Worm (Caenorhabditis elegans) whole organism, young adult: Measurements from ENCODE around the gene Y57E12B.4.

Experiments used
- F57A8.1 ChIP-seq: fragments of 200-800 bp; sonication (Bioruptor generic); optimal IDR thresholded peaks from 2 replicates; lab custom pipeline; 2018; ENCODE audit warnings: mild to moderate bottlenecking, missing genetic modification characterization, moderate library complexity, missing compliant biosample characterization
- Y53G8AR.9 ChIP-seq: fragments of 200-800 bp; sonication (Bioruptor generic); conservative IDR thresholded peaks from 2 replicates; pipeline ENCODE4 v1.3.6; 2022; ENCODE audit warnings: missing genetic modification reagents, missing genetic modification characterization, missing compliant biosample characterization
- ama-1 ChIP-seq, 3 experiments: fragments of 150-350 bp in 1 of 3; sonication (generic microtip) in 2 of 3; optimal IDR thresholded peaks; 2 replicates each; lab custom pipeline; 2014 to 2018; ENCODE audit warnings: missing biosample characterization in 2 of 3, missing genetic modification characterization in 2 of 3, missing genetic modification reagents in 2 of 3
- aptf-3 ChIP-seq: fragments of 200-800 bp; sonication (Bioruptor generic); IDR thresholded peaks from 2 replicates; pipeline ENCODE4 v1.3.6; 2022; ENCODE audit warnings: missing genetic modification characterization, missing compliant biosample characterization
- atf-7 ChIP-seq: sonication (generic microtip); optimal IDR thresholded peaks from 2 replicates; lab custom pipeline; 2017; ENCODE audit warnings: mild to moderate bottlenecking, missing genetic modification characterization, missing compliant biosample characterization
- attf-5 ChIP-seq: fragments of 200-800 bp; sonication (Bioruptor generic); optimal IDR thresholded peaks from 2 replicates; lab custom pipeline; 2018; ENCODE audit warnings: mild to moderate bottlenecking, missing genetic modification characterization, missing compliant biosample characterization
- ccch-3 ChIP-seq: fragments of 200-800 bp; sonication (Bioruptor generic); optimal IDR thresholded peaks from 2 replicates; lab custom pipeline; 2018; ENCODE audit warnings: mild to moderate bottlenecking, missing genetic modification characterization, missing compliant biosample characterization
- cebp-1 ChIP-seq, 2 experiments: fragments of 200-800 bp in 1 of 2; sonication (Bioruptor generic) in 1 of 2; sonication (generic microtip) in 1 of 2; IDR thresholded peaks in 1 of 2; optimal IDR thresholded peaks in 1 of 2; 2 replicates each; pipeline versions ENCODE4 v1.3.6 to Lab custom; 2017 to 2022; ENCODE audit warnings: missing compliant biosample characterization in 2 of 2, missing genetic modification characterization in 2 of 2, mild to moderate bottlenecking in 1 of 2, missing genetic modification reagents in 1 of 2, moderate library complexity in 1 of 2
- ceh-100 ChIP-seq: fragments of 200-800 bp; sonication (Bioruptor generic); IDR thresholded peaks from 2 replicates; pipeline ENCODE4 v1.3.6; 2022; ENCODE audit warnings: missing genetic modification reagents, missing genetic modification characterization, missing compliant biosample characterization
- ceh-91 ChIP-seq: fragments of 200-800 bp; sonication (Bioruptor generic); IDR thresholded peaks from 2 replicates; pipeline ENCODE4 v1.3.6; 2022; ENCODE audit warnings: missing genetic modification reagents, missing genetic modification characterization, missing compliant biosample characterization
- die-1 ChIP-seq: sonication (generic microtip); optimal IDR thresholded peaks from 2 replicates; lab custom pipeline; 2016; ENCODE audit warnings: missing genotype, mild to moderate bottlenecking, missing genetic modification characterization, missing compliant biosample characterization
- efl-1 ChIP-seq: fragments of 150-350 bp; optimal IDR thresholded peaks from 2 replicates; lab custom pipeline; 2014; ENCODE audit warnings: missing biosample characterization, missing genetic modification reagents, missing genetic modification characterization
- hlh-12 ChIP-seq: sonication (generic microtip); optimal IDR thresholded peaks from 2 replicates; lab custom pipeline; 2016; ENCODE audit warnings: missing genetic modification characterization, missing compliant biosample characterization
- hmg-1.2 ChIP-seq: fragments of 200-800 bp; sonication (Bioruptor generic); IDR thresholded peaks from 2 replicates; pipeline ENCODE4 v1.3.6; 2022; ENCODE audit warnings: missing genetic modification reagents, missing genetic modification characterization, missing compliant biosample characterization
- lag-1 ChIP-seq: fragments of 200-800 bp; sonication (Bioruptor generic); IDR thresholded peaks from 2 replicates; pipeline ENCODE4 v1.3.6; 2022; ENCODE audit warnings: missing genetic modification reagents, missing genetic modification characterization, missing compliant biosample characterization
- let-607 ChIP-seq, 2 experiments: fragments of 200-800 bp in 1 of 2; sonication (Bioruptor generic) in 1 of 2; sonication (generic microtip) in 1 of 2; optimal IDR thresholded peaks; 2 replicates each; lab custom pipeline; 2016 to 2018; ENCODE audit warnings: mild to moderate bottlenecking in 2 of 2, missing compliant biosample characterization in 2 of 2, missing genetic modification characterization in 2 of 2, moderate library complexity in 2 of 2, missing genotype in 1 of 2
- lin-40 ChIP-seq: sonication (generic microtip); optimal IDR thresholded peaks from 2 replicates; lab custom pipeline; 2016; ENCODE audit warnings: missing genetic modification characterization, mild to moderate bottlenecking, missing compliant biosample characterization, missing genotype, missing genetic modification reagents
- lsl-1 ChIP-seq: fragments of 200-800 bp; sonication (Bioruptor generic); optimal IDR thresholded peaks from 2 replicates; lab custom pipeline; 2018; ENCODE audit warnings: mild to moderate bottlenecking, missing genetic modification characterization, moderate library complexity, missing compliant biosample characterization
- madf-10 ChIP-seq: sonication (generic microtip); optimal IDR thresholded peaks from 2 replicates; lab custom pipeline; 2016; ENCODE audit warnings: mild to moderate bottlenecking, missing genetic modification characterization, missing compliant biosample characterization
- nfyb-1 ChIP-seq: fragments of 200-800 bp; sonication (Bioruptor generic); IDR thresholded peaks from 2 replicates; pipeline ENCODE4 v1.3.6; 2022; ENCODE audit warnings: missing genetic modification reagents, missing genetic modification characterization, missing compliant biosample characterization
- nhr-120 ChIP-seq: fragments of 200-800 bp; sonication (Bioruptor generic); IDR thresholded peaks from 2 replicates; pipeline ENCODE4 v1.3.6; 2022; ENCODE audit warnings: missing genetic modification characterization, missing compliant biosample characterization
- nhr-179 ChIP-seq: sonication (generic microtip); optimal IDR thresholded peaks from 2 replicates; lab custom pipeline; 2016; ENCODE audit warnings: mild to moderate bottlenecking, missing genetic modification characterization, missing compliant biosample characterization
- nhr-80 ChIP-seq: sonication (generic microtip); optimal IDR thresholded peaks from 2 replicates; lab custom pipeline; 2016; ENCODE audit warnings: missing genetic modification characterization, missing compliant biosample characterization
- pha-4 ChIP-seq: fragments of 150-350 bp; sonication (generic microtip); optimal IDR thresholded peaks from 2 replicates; lab custom pipeline; 2014; ENCODE audit warnings: missing biosample characterization, missing genetic modification reagents, missing genetic modification characterization
- rpc-1 ChIP-seq, 2 experiments: fragments of 150-350 bp in 1 of 2; sonication (generic microtip) in 1 of 2; optimal IDR thresholded peaks; 2 replicates each; lab custom pipeline; 2014 to 2018; ENCODE audit warnings: missing biosample characterization in 1 of 2, missing genetic modification characterization in 1 of 2, missing genetic modification reagents in 1 of 2, missing genotype in 1 of 2
- snpc-4 ChIP-seq, 5 experiments: fragments of 150-350 bp in 1 of 5; sonication (generic microtip) in 4 of 5; optimal IDR thresholded peaks; 2 replicates each; lab custom pipeline; 2014 to 2018; ENCODE audit warnings: missing genetic modification characterization in 5 of 5, missing biosample characterization in 3 of 5, antibody characterized with exemption in 2 of 5, mild to moderate bottlenecking in 2 of 5, missing compliant biosample characterization in 2 of 5, missing genotype in 2 of 5, moderate library complexity in 2 of 5, missing genetic modification reagents in 1 of 5
- somi-1 ChIP-seq: fragments of 200-800 bp; sonication (Bioruptor generic); optimal IDR thresholded peaks from 2 replicates; lab custom pipeline; 2018; ENCODE audit warnings: mild to moderate bottlenecking, missing genetic modification characterization, missing compliant biosample characterization
- tbx-9 ChIP-seq: sonication (generic microtip); optimal IDR thresholded peaks from 2 replicates; lab custom pipeline; 2016; ENCODE audit warnings: borderline replicate concordance, missing genetic modification characterization, inconsistent platforms, missing compliant biosample characterization
- ztf-22 ChIP-seq: fragments of 200-800 bp; sonication (Bioruptor generic); optimal IDR thresholded peaks from 2 replicates; lab custom pipeline; 2018; ENCODE audit warnings: mild to moderate bottlenecking, missing genetic modification characterization, moderate library complexity, missing compliant biosample characterization
- ztf-26 ChIP-seq: sonication (generic microtip); optimal IDR thresholded peaks from 2 replicates; lab custom pipeline; 2017; ENCODE audit warnings: missing genetic modification characterization, missing compliant biosample characterization
- ztf-28 ChIP-seq: fragments of 200-800 bp; sonication (Bioruptor generic); IDR thresholded peaks from 2 replicates; pipeline ENCODE4 v1.3.6; 2022; ENCODE audit warnings: missing genetic modification reagents, missing genetic modification characterization, missing compliant biosample characterization

The Y57E12B.4 gene

DNA sequence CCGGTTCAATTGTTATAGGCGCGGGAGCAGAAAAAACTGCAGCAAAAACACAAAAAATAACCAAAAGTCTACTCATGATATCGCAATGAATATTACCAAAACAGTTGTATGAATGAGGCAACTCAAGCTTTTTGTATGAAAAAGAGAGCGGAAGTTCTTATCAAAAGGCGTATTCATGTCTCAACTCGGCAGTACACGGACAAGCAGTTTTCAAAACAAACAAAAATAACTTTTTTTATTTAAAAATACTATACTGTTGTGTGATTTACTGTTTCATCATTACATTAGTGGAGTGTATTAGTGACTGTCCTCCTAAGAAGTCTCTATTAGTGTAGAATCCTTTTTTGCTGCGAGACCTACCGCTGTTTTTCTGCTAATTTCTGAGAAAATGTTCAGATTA lies at the start of gene Y57E12B.4:
Gene Y57E12B.4 (minus strand): TSS at position 101 of the 400 bp plus-strand sequence.
- TF ChIP-seq snpc-4 (GFP tag; optimal IDR thresholded peaks at IDR 0.05; lab: Kevin White, UChicago) (no peak), snpc-4 (tag; optimal IDR thresholded peaks at IDR 0.05; lab: Kevin White, UChicago) (no peak), let-607 (tag; optimal IDR thresholded peaks at IDR 0.05; lab: Kevin White, UChicago) (no peak), nhr-120 (GFP tag; lab: Robert Waterston, UW) (no peak), ama-1 (optimal IDR thresholded peaks at IDR 0.05; lab: Kevin White, UChicago) (no peak), ama-1 (GFP tag; optimal IDR thresholded peaks at IDR 0.05; lab: Kevin White, UChicago) (no peak), efl-1 (GFP tag; lab: Kevin White, UChicago) (no peak), ccch-3 (GFP tag; lab: Kevin White, UChicago) (no peak)

ce11 chrV:6993999-6994398 lies 46.7 kb upstream of the Y57E12B.4 start:
- TF ChIP-seq attf-5 (GFP tag; lab: Kevin White, UChicago) = peak; percentile 22
- no peak for TF ChIP-seq aptf-3 (GFP tag; lab: Robert Waterston, UW)
- no peak for TF ChIP-seq ceh-91 (GFP tag; lab: Robert Waterston, UW)
- TF ChIP-seq nhr-179 (tag; lab: Kevin White, UChicago) = no peak
- TF ChIP-seq die-1 (tag; lab: Kevin White, UChicago) = peak; percentile 8
- 0 out of 2 replicates have a peak, but pooled peaks have one; percentile 46 for TF ChIP-seq nfyb-1 (GFP tag; lab: Robert Waterston, UW)
- TF ChIP-seq hmg-1.2 (GFP tag; lab: Robert Waterston, UW) = peak; percentile 44; the same call in 1 of the 2 replicates
- peak; percentile 52 for TF ChIP-seq ztf-26 (tag; lab: Kevin White, UChicago)
- TF ChIP-seq nhr-80 = peak; percentile 66
- TF ChIP-seq somi-1 (GFP tag; lab: Kevin White, UChicago) = peak; percentile 69
- no peak for TF ChIP-seq cebp-1 (GFP tag; IDR thresholded peaks at IDR 0.05; lab: Robert Waterston, UW)
- peak; percentile 41 for TF ChIP-seq cebp-1 (tag; optimal IDR thresholded peaks at IDR 0.05; lab: Kevin White, UChicago)
- TF ChIP-seq atf-7 (tag; lab: Kevin White, UChicago) = peak; percentile 58
- TF ChIP-seq lin-40 (tag; lab: Kevin White, UChicago) = peak; percentile 68

- TF ChIP-seq ztf-22 (GFP tag; lab: Kevin White, UChicago) (no peak), lag-1 (GFP tag; lab: Robert Waterston, UW) (no peak), lsl-1 (GFP tag; lab: Kevin White, UChicago) (no peak), ztf-26 (tag; lab: Kevin White, UChicago) (no peak), lin-40 (tag; lab: Kevin White, UChicago) (no peak), pha-4 (tag; lab: Kevin White, UChicago) (no peak), ceh-100 (no peak), F57A8.1 (GFP tag; lab: Kevin White, UChicago) (no peak), madf-10 (no peak), ztf-28 (GFP tag; lab: Robert Waterston, UW) (no peak), snpc-4 (GFP tag; optimal IDR thresholded peaks at IDR 0.05; lab: Kevin White, UChicago) (no peak), snpc-4 (tag; optimal IDR thresholded peaks at IDR 0.05; lab: Kevin White, UChicago) (no peak), tbx-9 (tag; lab: Kevin White, UChicago) (no peak), rpc-1 (optimal IDR thresholded peaks at IDR 0.05; lab: Kevin White, UChicago) (no peak), rpc-1 (tag; optimal IDR thresholded peaks at IDR 0.05; lab: Kevin White, UChicago) (no peak), Y53G8AR.9 (GFP tag; lab: Robert Waterston, UW) (no peak), hlh-12 (tag; lab: Kevin White, UChicago) (no peak), aptf-3 (GFP tag; lab: Robert Waterston, UW) (no peak)
Measured at ce11 chrV:6991771-6992170, 44.4 kb upstream of the Y57E12B.4 start, which contains the start of gene nhr-162. TSS of gene nhr-162 (minus strand) at chrV:6991871.
